Fruit fly (Drosophila melanogaster): ENCODE data around the gene Nufip.
A peak's percentile ranks its signal among the peaks of the same experiment; 100 is the strongest.

Gene Nufip

dm6 chr3L:18789203-18790018 lies 41.2 kb upstream of the Nufip start (continued):
- no peak for TF ChIP-seq ap (GFP tag; IDR thresholded peaks at IDR 0.05)
- no peak for TF ChIP-seq gcm2 (GFP tag; optimal IDR thresholded peaks at IDR 0.05)
- peak; percentile 19 for TF ChIP-seq CG9437 (GFP tag; optimal IDR thresholded peaks at IDR 0.05)
- no peak for TF ChIP-seq slou (GFP tag; optimal IDR thresholded peaks at IDR 0.05)
- TF ChIP-seq row (GFP tag; IDR thresholded peaks at IDR 0.05), result peak; percentile 32; the same call in 2 of the 3 replicates
- no peak for TF ChIP-seq emc (GFP tag; optimal IDR thresholded peaks at IDR 0.05)
- TF ChIP-seq CG5953 (GFP tag; IDR thresholded peaks at IDR 0.05), result peak; percentile 67; the same call in 1 of the 2 replicates
- TF ChIP-seq CG1024 (GFP tag; IDR thresholded peaks at IDR 0.05), result no peak
- TF ChIP-seq rib (GFP tag; IDR thresholded peaks at IDR 0.05), result peak; percentile 90
- TF ChIP-seq stwl (tag; optimal IDR thresholded peaks at IDR 0.05), result no peak
- TF ChIP-seq pnt (GFP tag; optimal IDR thresholded peaks at IDR 0.05), result no peak
- TF ChIP-seq hkb (optimal IDR thresholded peaks at IDR 0.05), result no peak
- peak; percentile 51 for TF ChIP-seq hkb (GFP tag; IDR thresholded peaks at IDR 0.05)
- TF ChIP-seq knrl (GFP tag; IDR thresholded peaks at IDR 0.05; ENCODE audit: partially characterized antibody), result no peak
- peak; percentile 58 for TF ChIP-seq gem (tag; optimal IDR thresholded peaks at IDR 0.05)
- TF ChIP-seq Fer1 (GFP tag; optimal IDR thresholded peaks at IDR 0.05), result peak; percentile 87
- TF ChIP-seq ewg (GFP tag; optimal IDR thresholded peaks at IDR 0.05), result peak; percentile 50
- TF ChIP-seq bbx (GFP tag; IDR thresholded peaks at IDR 0.05; ENCODE audit: partially characterized antibody), result no peak
- TF ChIP-seq Nf-YA (GFP tag; IDR thresholded peaks at IDR 0.05), result peak; percentile 60
- TF ChIP-seq CG7745 (tag; optimal IDR thresholded peaks at IDR 0.05), result no peak
- TF ChIP-seq abd-A (tag; optimal IDR thresholded peaks at IDR 0.05), result peak; percentile 98
- no peak for TF ChIP-seq Lim3 (GFP tag; IDR thresholded peaks at IDR 0.05)
- TF ChIP-seq CG13123 (GFP tag; optimal IDR thresholded peaks at IDR 0.05), result peak; percentile 19
- TF ChIP-seq CG12942 (GFP tag; optimal IDR thresholded peaks at IDR 0.05), result peak; percentile 10
- TF ChIP-seq Ada2b (GFP tag; IDR thresholded peaks at IDR 0.05), result peak; percentile 16; the same call in 1 of the 2 replicates
- peak; percentile 23 for TF ChIP-seq Dek (tag; optimal IDR thresholded peaks at IDR 0.05)
- no peak for TF ChIP-seq Opbp (GFP tag; IDR thresholded peaks at IDR 0.05; ENCODE audit: partially characterized antibody)
- peak in 1 of 2 experiments; percentile 62 for TF ChIP-seq Eip74EF (GFP tag; optimal IDR thresholded peaks at IDR 0.05)
- TF ChIP-seq CG5180 (GFP tag; optimal IDR thresholded peaks at IDR 0.05), result peak; percentile 62
- no peak for TF ChIP-seq amos (GFP tag; IDR thresholded peaks at IDR 0.05; ENCODE audit: partially characterized antibody)
- TF ChIP-seq CG43689 (GFP tag; IDR thresholded peaks at IDR 0.05), result peak; percentile 41; the same call in 1 of the 2 replicates
- TF ChIP-seq CG3407 (GFP tag; optimal IDR thresholded peaks at IDR 0.05), result peak; percentile 55
- TF ChIP-seq seq (GFP tag; IDR thresholded peaks at IDR 0.05), result no peak
- peak; percentile 83 for TF ChIP-seq exex (tag; optimal IDR thresholded peaks at IDR 0.05)
- TF ChIP-seq CG15011 (GFP tag; optimal IDR thresholded peaks at IDR 0.05), result peak; percentile 51
- peak; percentile 40 for TF ChIP-seq CG18599 (GFP tag; optimal IDR thresholded peaks at IDR 0.05)
- no peak for TF ChIP-seq sens-2 (GFP tag; IDR thresholded peaks at IDR 0.05)
- TF ChIP-seq CG31441 (GFP tag; IDR thresholded peaks at IDR 0.05), result peak; percentile 55
- TF ChIP-seq nom (GFP tag; optimal IDR thresholded peaks at IDR 0.05), result no peak
- TF ChIP-seq D19B (GFP tag; optimal IDR thresholded peaks at IDR 0.05), result no peak
- no peak for TF ChIP-seq tio (GFP tag; optimal IDR thresholded peaks at IDR 0.05)
- TF ChIP-seq chm (GFP tag; IDR thresholded peaks at IDR 0.05), result peak; percentile 61; the same call in 1 of the 2 replicates
- peak; percentile 11 for TF ChIP-seq vfl (GFP tag; optimal IDR thresholded peaks at IDR 0.05)
- TF ChIP-seq CG12769 (tag; optimal IDR thresholded peaks at IDR 0.05), result peak; percentile 95
- no peak for TF ChIP-seq CG14965 (GFP tag; optimal IDR thresholded peaks at IDR 0.05; ENCODE audit: borderline replicate concordance)
- no peak for TF ChIP-seq lbe (GFP tag; optimal IDR thresholded peaks at IDR 0.05)
- TF ChIP-seq schlank (tag; optimal IDR thresholded peaks at IDR 0.05), result peak; percentile 57
- peak; percentile 62 for TF ChIP-seq CG17568 (GFP tag; optimal IDR thresholded peaks at IDR 0.05)

All from whole organism, embryonic.